Fruit fly (Drosophila melanogaster) whole organism, embryonic: ENCODE data around the gene CG7564.

Experiments
- Atf-2 ChIP-seq: fragments of 200-800 bp; sonication (Bioruptor generic); optimal IDR thresholded peaks from 2 replicates; lab custom pipeline; 2016; ENCODE audit warnings: missing biosample characterization, missing genetic modification characterization
- BEAF-32 ChIP-seq: fragments of 200-800 bp; sonication (Bioruptor generic); optimal IDR thresholded peaks from 3 replicates; lab custom pipeline; 2017; ENCODE audit warnings: missing biosample characterization, missing genetic modification characterization, mild to moderate bottlenecking, moderate library complexity, missing genetic modification reagents
- CG10366 ChIP-seq: fragments of 200-800 bp; sonication (Bioruptor generic); IDR thresholded peaks from 2 replicates; pipeline ENCODE4 v1.3.6; 2022; ENCODE audit warnings: missing biosample characterization, missing genetic modification characterization
- CG11504 ChIP-seq: fragments of 200-800 bp; sonication (Bioruptor generic); optimal IDR thresholded peaks from 3 replicates; lab custom pipeline; 2019; ENCODE audit warnings: missing biosample characterization, mild to moderate bottlenecking, missing genetic modification characterization, moderate library complexity
- CG12391 ChIP-seq: fragments of 200-800 bp; sonication (Bioruptor generic); optimal IDR thresholded peaks from 3 replicates; lab custom pipeline; 2018; ENCODE audit warnings: missing biosample characterization, mild to moderate bottlenecking, missing genetic modification characterization, moderate library complexity
- CG12659 ChIP-seq: fragments of 200-800 bp; sonication (Bioruptor generic); optimal IDR thresholded peaks from 3 replicates; lab custom pipeline; 2017; ENCODE audit warnings: mild to moderate bottlenecking, missing biosample characterization, missing genetic modification reagents, missing genetic modification characterization
- CG13424 ChIP-seq: fragments of 200-800 bp; sonication (Bioruptor generic); optimal IDR thresholded peaks from 2 replicates; lab custom pipeline; 2019; ENCODE audit warnings: missing biosample characterization, mild to moderate bottlenecking, missing genetic modification characterization, moderate library complexity
- CG13775 ChIP-seq: fragments of 200-800 bp; sonication (Bioruptor generic); optimal IDR thresholded peaks from 3 replicates; lab custom pipeline; 2017; ENCODE audit warnings: missing biosample characterization, mild to moderate bottlenecking, missing genetic modification characterization
- CG1647 ChIP-seq: fragments of 200-800 bp; sonication (Bioruptor generic); optimal IDR thresholded peaks from 3 replicates; lab custom pipeline; 2016; ENCODE audit warnings: missing biosample characterization, missing genetic modification characterization
- CG16779 ChIP-seq: fragments of 200-800 bp; sonication (Bioruptor generic); IDR thresholded peaks from 2 replicates; pipeline ENCODE4 v1.3.6; 2022; ENCODE audit warnings: missing biosample characterization, missing genetic modification characterization
- CG18764 ChIP-seq: fragments of 200-800 bp; sonication (Bioruptor generic); optimal IDR thresholded peaks from 3 replicates; lab custom pipeline; 2016; ENCODE audit warnings: missing biosample characterization, missing genetic modification characterization
- CG2199 ChIP-seq: fragments of 200-800 bp; sonication (Bioruptor generic); IDR thresholded peaks from 3 replicates; pipeline ENCODE4 v1.3.6; 2022; ENCODE audit warnings: missing biosample characterization, missing genetic modification characterization
- CG33557 ChIP-seq: fragments of 200-800 bp; sonication (Bioruptor generic); optimal IDR thresholded peaks from 2 replicates; lab custom pipeline; 2019; ENCODE audit warnings: missing biosample characterization, mild to moderate bottlenecking, missing genetic modification characterization, moderate library complexity
- CG3847 ChIP-seq: fragments of 200-800 bp; sonication (Bioruptor generic); IDR thresholded peaks from 2 replicates; pipeline ENCODE4 v1.3.6; 2022; ENCODE audit warnings: missing biosample characterization, missing genetic modification characterization
- CG6654 ChIP-seq: fragments of 200-800 bp; sonication (Bioruptor generic); optimal IDR thresholded peaks from 2 replicates; lab custom pipeline; 2017; ENCODE audit warnings: missing biosample characterization, mild to moderate bottlenecking, missing genetic modification characterization
- CG6813 ChIP-seq: fragments of 200-800 bp; sonication (Bioruptor generic); optimal IDR thresholded peaks from 2 replicates; lab custom pipeline; 2017; ENCODE audit warnings: missing biosample characterization, missing genetic modification characterization, mild to moderate bottlenecking, moderate library complexity, missing genetic modification reagents
- CG8765 ChIP-seq: fragments of 200-800 bp; sonication (Bioruptor generic); IDR thresholded peaks from 2 replicates; pipeline ENCODE4 v1.3.6; 2022; ENCODE audit warnings: missing biosample characterization, missing genetic modification characterization
- CG9437 ChIP-seq: fragments of 200-800 bp; sonication (Bioruptor generic); optimal IDR thresholded peaks from 2 replicates; lab custom pipeline; 2018; ENCODE audit warnings: missing biosample characterization, mild to moderate bottlenecking, missing genetic modification characterization
- CG9727 ChIP-seq: fragments of 200-800 bp; sonication (Bioruptor generic); optimal IDR thresholded peaks from 3 replicates; lab custom pipeline; 2017; ENCODE audit warnings: missing biosample characterization, mild to moderate bottlenecking, missing genetic modification characterization
- Dip3 ChIP-seq: fragments of 200-800 bp; sonication (Bioruptor generic); optimal IDR thresholded peaks from 3 replicates; lab custom pipeline; 2016; ENCODE audit warnings: missing biosample characterization, missing genetic modification characterization
- HLH3B ChIP-seq: fragments of 200-800 bp; sonication (Bioruptor generic); IDR thresholded peaks from 2 replicates; pipeline ENCODE4 v1.3.6; 2022; ENCODE audit warnings: missing biosample characterization, missing genetic modification characterization
- Hmx ChIP-seq: fragments of 200-800 bp; sonication (Bioruptor generic); optimal IDR thresholded peaks from 2 replicates; lab custom pipeline; 2016; ENCODE audit warnings: missing biosample characterization, missing genetic modification characterization
- Med ChIP-seq: fragments of 200-800 bp; sonication (Bioruptor generic); peaks from one replicate; lab custom pipeline; 2016; ENCODE audit warnings: missing biosample characterization, missing genetic modification characterization, mild to moderate bottlenecking, inconsistent platforms, moderate library complexity
- Nf-YA ChIP-seq: fragments of 200-800 bp; sonication (Bioruptor generic); IDR thresholded peaks from 2 replicates; pipeline ENCODE4 v1.3.6; 2022; ENCODE audit warnings: missing biosample characterization, missing genetic modification characterization
- Ravus ChIP-seq: fragments of 200-800 bp; sonication (Bioruptor generic); IDR thresholded peaks from 2 replicates; pipeline ENCODE4 v1.3.6; 2022; ENCODE audit warnings: missing biosample characterization, missing genetic modification characterization
- Ssrp ChIP-seq: fragments of 200-800 bp; sonication (Bioruptor generic); optimal IDR thresholded peaks from 2 replicates; lab custom pipeline; 2018; ENCODE audit warnings: missing biosample characterization, mild to moderate bottlenecking, missing genetic modification characterization, moderate library complexity
- Trl ChIP-seq, 3 experiments: fragments of >200 bp in 2 of 3; fragments of 200-800 bp in 1 of 3; sonication (Bioruptor generic) in 1 of 3; optimal IDR thresholded peaks; 2 replicates in 1 of 3; 3 replicates in 2 of 3; lab custom pipeline; 2016 to 2017; ENCODE audit warnings: missing biosample characterization in 1 of 3, missing genetic modification characterization in 1 of 3
- ara ChIP-seq: fragments of 200-800 bp; sonication (Bioruptor generic); IDR thresholded peaks from 2 replicates; pipeline ENCODE4 v1.3.6; 2022; ENCODE audit warnings: missing biosample characterization, missing genetic modification characterization
- crp ChIP-seq, 2 experiments: fragments of 200-800 bp; sonication (Bioruptor generic); optimal IDR thresholded peaks; 2 replicates in 1 of 2; 3 replicates in 1 of 2; lab custom pipeline; 2017; ENCODE audit warnings: missing biosample characterization in 2 of 2, missing genetic modification characterization in 2 of 2, mild to moderate bottlenecking in 1 of 2, moderate library complexity in 1 of 2
- dati ChIP-seq: fragments of 200-800 bp; sonication (Bioruptor generic); IDR thresholded peaks from 2 replicates; pipeline ENCODE4 v1.3.6; 2022; ENCODE audit warnings: missing biosample characterization, missing genetic modification characterization
- disco-r ChIP-seq: fragments of 200-800 bp; sonication (Bioruptor generic); optimal IDR thresholded peaks from 2 replicates; lab custom pipeline; 2016; ENCODE audit warnings: missing biosample characterization, missing genetic modification characterization
- dysf ChIP-seq: fragments of 200-800 bp; sonication (Bioruptor generic); IDR thresholded peaks from 3 replicates; pipeline ENCODE4 v1.3.6; 2022; ENCODE audit warnings: missing biosample characterization, missing genetic modification characterization
- gem ChIP-seq: fragments of 200-800 bp; sonication (Bioruptor generic); optimal IDR thresholded peaks from 2 replicates; lab custom pipeline; 2019; ENCODE audit warnings: missing biosample characterization, mild to moderate bottlenecking, missing genetic modification characterization, moderate library complexity
- knrl ChIP-seq: fragments of 200-800 bp; sonication (Bioruptor generic); IDR thresholded peaks from 3 replicates; pipeline ENCODE4 v1.3.6; 2022; ENCODE audit warnings: missing biosample characterization, missing genetic modification characterization; ENCODE audit not compliant: partially characterized antibody
- lbe ChIP-seq: fragments of 200-800 bp; sonication (Bioruptor generic); optimal IDR thresholded peaks from 2 replicates; lab custom pipeline; 2016; ENCODE audit warnings: missing biosample characterization, mild to moderate bottlenecking, missing genetic modification characterization
- oc ChIP-seq: fragments of 200-800 bp; sonication (Bioruptor generic); optimal IDR thresholded peaks from 2 replicates; lab custom pipeline; 2018; ENCODE audit warnings: missing biosample characterization, mild to moderate bottlenecking, missing genetic modification characterization, moderate library complexity
- org-1 ChIP-seq: fragments of 200-800 bp; sonication (Bioruptor generic); optimal IDR thresholded peaks from 2 replicates; lab custom pipeline; 2017; ENCODE audit warnings: missing biosample characterization, missing genetic modification characterization
- pan ChIP-seq, 4 experiments: fragments of >200 bp in 3 of 4; fragments of 200-800 bp in 1 of 4; sonication (Bioruptor generic) in 1 of 4; optimal IDR thresholded peaks in 3 of 4; IDR thresholded peaks in 1 of 4; 2 replicates each; pipeline versions ENCODE4 v1.3.6 to Lab custom; 2017 to 2022; ENCODE audit warnings: missing biosample characterization in 2 of 4, missing genetic modification characterization in 2 of 4, mixed read lengths in 1 of 4
- pros ChIP-seq: fragments of 200-800 bp; sonication (Bioruptor generic); optimal IDR thresholded peaks from 3 replicates; lab custom pipeline; 2019; ENCODE audit warnings: missing biosample characterization, mild to moderate bottlenecking, missing genetic modification characterization, moderate library complexity
- pum ChIP-seq: fragments of 200-800 bp; sonication (Bioruptor generic); optimal IDR thresholded peaks from 2 replicates; lab custom pipeline; 2016; ENCODE audit warnings: missing biosample characterization, missing genetic modification characterization
- sens-2 ChIP-seq: fragments of 200-800 bp; sonication (Bioruptor generic); IDR thresholded peaks from 2 replicates; pipeline ENCODE4 v1.3.6; 2022; ENCODE audit warnings: missing biosample characterization, missing genetic modification characterization
- sim ChIP-seq: fragments of 200-800 bp; sonication (Bioruptor generic); IDR thresholded peaks from 2 replicates; pipeline ENCODE4 v1.3.6; 2022; ENCODE audit warnings: missing biosample characterization, missing genetic modification characterization
- sug ChIP-seq: fragments of 200-800 bp; optimal IDR thresholded peaks from 2 replicates; lab custom pipeline; 2019; ENCODE audit warnings: missing biosample characterization, mild to moderate bottlenecking, missing genetic modification characterization, moderate library complexity
- tna ChIP-seq: fragments of 200-800 bp; sonication (Bioruptor generic); IDR thresholded peaks from 2 replicates; pipeline ENCODE4 v1.3.6; 2022; ENCODE audit warnings: missing biosample characterization, missing genetic modification characterization; ENCODE audit not compliant: partially characterized antibody
- toy ChIP-seq: fragments of 200-800 bp; sonication (Bioruptor generic); IDR thresholded peaks from 2 replicates; pipeline ENCODE4 v1.3.6; 2022; ENCODE audit warnings: missing biosample characterization, missing genetic modification characterization
- unc-4 ChIP-seq: fragments of 200-800 bp; sonication (Bioruptor generic); IDR thresholded peaks from 2 replicates; pipeline ENCODE4 v1.3.6; 2022; ENCODE audit warnings: missing biosample characterization, missing genetic modification characterization; ENCODE audit not compliant: partially characterized antibody

CG7564 gene

DNA sequence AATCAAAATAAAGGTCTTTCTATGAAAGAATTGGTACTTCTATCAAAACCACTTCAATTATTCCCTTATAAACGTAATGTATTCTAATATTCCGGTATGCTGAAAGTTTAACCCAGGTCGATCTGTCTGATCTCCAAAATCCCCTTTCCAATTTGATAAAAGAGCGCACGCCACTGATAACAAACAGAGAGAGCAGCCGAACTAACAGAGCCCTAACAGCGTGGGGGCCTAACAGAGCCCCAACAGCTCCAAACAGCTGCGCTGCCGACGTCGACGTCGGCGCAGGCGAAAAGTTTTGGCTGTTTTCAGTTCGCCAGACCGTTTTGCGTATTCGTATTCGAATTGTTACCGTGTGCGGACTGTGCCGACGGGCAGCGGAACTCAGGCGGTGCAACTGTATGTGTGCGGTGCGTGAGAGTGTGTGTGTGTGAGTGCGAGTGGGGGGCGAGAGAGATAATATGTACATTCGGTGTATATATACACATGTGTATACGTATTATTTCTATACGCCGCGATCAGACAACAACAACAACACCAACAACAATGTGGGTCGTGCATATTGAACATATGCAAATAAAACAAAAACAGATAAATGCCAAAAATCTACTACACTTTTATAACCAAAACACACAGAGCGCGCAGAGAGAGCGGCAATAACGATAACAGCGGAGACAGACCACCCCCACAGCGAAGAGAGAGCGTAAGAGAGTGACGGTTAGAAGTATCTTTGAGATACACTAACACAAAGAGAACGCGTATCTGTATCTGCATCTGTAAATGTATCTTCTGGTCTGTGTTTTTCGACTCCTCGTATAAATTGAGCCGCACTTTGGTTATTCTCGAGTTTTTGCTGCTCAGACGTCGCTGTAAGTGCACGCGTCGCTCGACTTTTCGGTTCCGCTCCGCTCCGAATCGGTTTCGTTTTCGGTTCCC, 27.0 kb upstream of the CG7564 start, which contains the start of gene Oatp74D (continued):
- peak; percentile 98 to 99 for TF ChIP-seq Trl (optimal IDR thresholded peaks at IDR 0.05; lab: Kevin White, UChicago)
- peak; percentile 48 for TF ChIP-seq Trl (GFP tag; optimal IDR thresholded peaks at IDR 0.05; lab: Kevin White, UChicago)
- no peak for TF ChIP-seq unc-4 (GFP tag; lab: Robert Waterston, UW)
- TF ChIP-seq sim (GFP tag; lab: Robert Waterston, UW): no peak
- peak; percentile 11 for TF ChIP-seq gem
- peak; percentile 45 for TF ChIP-seq CG12659 (GFP tag; lab: Kevin White, UChicago)
- no peak for TF ChIP-seq dati (GFP tag; lab: Robert Waterston, UW)
- peak; percentile 11 for TF ChIP-seq Atf-2 (GFP tag; lab: Kevin White, UChicago)
- peak; percentile 9 for TF ChIP-seq CG6813 (GFP tag; lab: Kevin White, UChicago)
- peak; percentile 23 for TF ChIP-seq CG11504 (tag; lab: Kevin White, UChicago)
- TF ChIP-seq tna (GFP tag; lab: Robert Waterston, UW): peak; percentile 37; the same call in 1 of the 2 replicates
- TF ChIP-seq CG2199 (GFP tag; lab: Robert Waterston, UW): peak; percentile 90
- TF ChIP-seq Ravus (GFP tag; lab: Robert Waterston, UW): no peak
- TF ChIP-seq lbe (GFP tag; lab: Kevin White, UChicago): peak; percentile 48
- TF ChIP-seq CG33557 (GFP tag; lab: Kevin White, UChicago): peak; percentile 74
- peak; percentile 71 for TF ChIP-seq org-1
- peak; percentile 45 for TF ChIP-seq CG13424 (tag; lab: Kevin White, UChicago)
- TF ChIP-seq dysf (GFP tag; lab: Robert Waterston, UW): peak; percentile 9; the same call in 1 of the 3 replicates
- no peak for TF ChIP-seq CG13775
- peak; percentile 20 for TF ChIP-seq CG9437
- no peak for TF ChIP-seq pan (optimal IDR thresholded peaks at IDR 0.05; lab: Kevin White, UChicago)
- peak in 1 of 2 experiments; percentile 61 for TF ChIP-seq pan (GFP tag; optimal IDR thresholded peaks at IDR 0.05 in 1 of 2, IDR thresholded peaks at IDR 0.05 in 1 of 2)
- no peak for TF ChIP-seq CG8765 (GFP tag; lab: Robert Waterston, UW)
- TF ChIP-seq CG1647 (GFP tag; lab: Kevin White, UChicago): peak; percentile 13
- TF ChIP-seq crp (GFP tag; optimal IDR thresholded peaks at IDR 0.05; lab: Kevin White, UChicago): peak in 1 of 2 experiments; percentile 32
- no peak; the same call in 1 of the 2 replicates for TF ChIP-seq ara (GFP tag; lab: Robert Waterston, UW)
- TF ChIP-seq sens-2 (GFP tag; lab: Robert Waterston, UW): no peak
- no peak for TF ChIP-seq CG18764 (GFP tag; lab: Kevin White, UChicago)
- no peak for TF ChIP-seq Ssrp (tag; lab: Kevin White, UChicago)
- no peak for TF ChIP-seq CG6654 (GFP tag; lab: Kevin White, UChicago)
- TF ChIP-seq CG16779 (GFP tag; lab: Robert Waterston, UW): 0 out of 2 replicates have a peak, but pooled peaks have one; percentile 35
- TF ChIP-seq Med (GFP tag; lab: Kevin White, UChicago): peak; percentile 83
- no peak for TF ChIP-seq Nf-YA
- peak; percentile 87 for TF ChIP-seq sug
- peak; percentile 63 for TF ChIP-seq CG9727 (GFP tag; lab: Kevin White, UChicago)
- TF ChIP-seq oc (tag; lab: Kevin White, UChicago): peak; percentile 22
- no peak for TF ChIP-seq Hmx (GFP tag; lab: Kevin White, UChicago)
- peak; percentile 87 for TF ChIP-seq pros
- TF ChIP-seq BEAF-32 (GFP tag; lab: Kevin White, UChicago): no peak
- TF ChIP-seq CG10366 (GFP tag; lab: Robert Waterston, UW): peak; percentile 14
- peak; percentile 2 for TF ChIP-seq Dip3 (GFP tag; lab: Kevin White, UChicago)
- no peak for TF ChIP-seq knrl
- TF ChIP-seq pum (GFP tag; lab: Kevin White, UChicago): no peak
- peak; percentile 43; the same call in 1 of the 2 replicates for TF ChIP-seq HLH3B
- TF ChIP-seq disco-r (GFP tag; lab: Kevin White, UChicago): no peak
- peak; percentile 37; the same call in 1 of the 2 replicates for TF ChIP-seq CG3847 (GFP tag; lab: Robert Waterston, UW)
- peak; percentile 2 for TF ChIP-seq CG12391 (tag; lab: Kevin White, UChicago)
- TF ChIP-seq toy (GFP tag; lab: Robert Waterston, UW): no peak
